Worm (Caenorhabditis elegans) whole organism, mixed stage, embryonic: ENCODE measurements around the gene ckb-4.
A peak's percentile ranks its signal among the peaks of the same experiment; 100 is the strongest.

ENCODE experiments used
- bed-3 ChIP-seq: fragments of 200-800 bp; sonication (Bioruptor generic); optimal IDR thresholded peaks from 3 replicates; lab custom pipeline; 2018; ENCODE audit warnings: mild to moderate bottlenecking, missing genetic modification characterization, moderate library complexity, missing compliant biosample characterization
- blmp-1 ChIP-seq: fragments of 150-350 bp; optimal IDR thresholded peaks from 2 replicates; lab custom pipeline; 2014; ENCODE audit warnings: missing biosample characterization, missing genetic modification characterization
- ceh-39 ChIP-seq: fragments of 150-350 bp; optimal IDR thresholded peaks from 2 replicates; lab custom pipeline; 2014; ENCODE audit warnings: missing biosample characterization, missing genetic modification characterization
- ceh-43 ChIP-seq: fragments of 200-800 bp; sonication (Bioruptor generic); optimal IDR thresholded peaks from 2 replicates; lab custom pipeline; 2018; ENCODE audit warnings: mild to moderate bottlenecking, missing genetic modification characterization, moderate library complexity, missing compliant biosample characterization
- ceh-83 ChIP-seq: fragments of 200-800 bp; sonication (Bioruptor generic); optimal IDR thresholded peaks from 2 replicates; lab custom pipeline; 2018; ENCODE audit warnings: mild to moderate bottlenecking, missing genetic modification characterization, missing compliant biosample characterization
- ces-1 ChIP-seq: fragments of 150-350 bp; optimal IDR thresholded peaks from 2 replicates; lab custom pipeline; 2014; ENCODE audit warnings: missing biosample characterization, missing genetic modification reagents, missing genetic modification characterization
- cnd-1 ChIP-seq: fragments of 200-800 bp; sonication (Bioruptor generic); optimal IDR thresholded peaks from 2 replicates; lab custom pipeline; 2018; ENCODE audit warnings: mild to moderate bottlenecking, missing genetic modification characterization, missing compliant biosample characterization
- elt-1 ChIP-seq: sonication (generic microtip); optimal IDR thresholded peaks from 2 replicates; lab custom pipeline; 2017; ENCODE audit warnings: missing genetic modification characterization, mild to moderate bottlenecking, missing compliant biosample characterization, antibody characterized with exemption, moderate library complexity, borderline replicate concordance; ENCODE audit not compliant: insufficient read depth
- elt-3 ChIP-seq: fragments of 150-350 bp; optimal IDR thresholded peaks from 2 replicates; lab custom pipeline; 2014; ENCODE audit warnings: missing biosample characterization, missing genetic modification characterization
- flh-1 ChIP-seq: fragments of 200-800 bp; sonication (Bioruptor generic); optimal IDR thresholded peaks from 2 replicates; lab custom pipeline; 2018; ENCODE audit warnings: mild to moderate bottlenecking, missing genetic modification characterization, moderate library complexity, missing compliant biosample characterization
- ham-2 ChIP-seq: fragments of 200-800 bp; sonication (Bioruptor generic); optimal IDR thresholded peaks from 2 replicates; lab custom pipeline; 2018; ENCODE audit warnings: mild to moderate bottlenecking, missing genetic modification characterization, missing compliant biosample characterization
- hlh-1 ChIP-seq: fragments of 150-350 bp; optimal IDR thresholded peaks from 2 replicates; lab custom pipeline; 2014; ENCODE audit warnings: missing biosample characterization, missing genetic modification reagents, missing genetic modification characterization
- lin-13 ChIP-seq: fragments of 150-350 bp; optimal IDR thresholded peaks from 2 replicates; lab custom pipeline; 2014; ENCODE audit warnings: missing biosample characterization, missing genetic modification characterization
- lin-32 ChIP-seq: fragments of 200-800 bp; sonication (Bioruptor generic); optimal IDR thresholded peaks from 2 replicates; lab custom pipeline; 2018; ENCODE audit warnings: mild to moderate bottlenecking, missing genetic modification characterization, missing compliant biosample characterization
- lsy-2 ChIP-seq: fragments of 150-350 bp; optimal IDR thresholded peaks from 2 replicates; lab custom pipeline; 2014; ENCODE audit warnings: missing biosample characterization, missing genetic modification characterization
- mab-5 ChIP-seq: fragments of 150-350 bp; optimal IDR thresholded peaks from 2 replicates; lab custom pipeline; 2014; ENCODE audit warnings: missing biosample characterization, missing genetic modification characterization
- mep-1 ChIP-seq: fragments of 150-350 bp; optimal IDR thresholded peaks from 2 replicates; lab custom pipeline; 2017; ENCODE audit warnings: missing biosample characterization, missing genetic modification reagents, missing genetic modification characterization, inconsistent platforms
- mls-2 ChIP-seq: sonication (generic microtip); optimal IDR thresholded peaks from 2 replicates; lab custom pipeline; 2016; ENCODE audit warnings: mild to moderate bottlenecking, missing genetic modification characterization, moderate library complexity, missing compliant biosample characterization
- nhr-12 ChIP-seq: fragments of 150-350 bp; optimal IDR thresholded peaks from 2 replicates; lab custom pipeline; 2014; ENCODE audit warnings: missing biosample characterization, missing genetic modification characterization
- nhr-2 ChIP-seq: fragments of 150-350 bp; optimal IDR thresholded peaks from 2 replicates; lab custom pipeline; 2014; ENCODE audit warnings: missing biosample characterization, missing genetic modification characterization
- nhr-237 ChIP-seq: fragments of 150-350 bp; optimal IDR thresholded peaks from 2 replicates; lab custom pipeline; 2014; ENCODE audit warnings: missing biosample characterization, missing genetic modification characterization
- nhr-28 ChIP-seq: fragments of 150-350 bp; optimal IDR thresholded peaks from 2 replicates; lab custom pipeline; 2014; ENCODE audit warnings: missing biosample characterization, missing genetic modification characterization
- nhr-76 ChIP-seq: sonication (generic microtip); optimal IDR thresholded peaks from 2 replicates; lab custom pipeline; 2017; ENCODE audit warnings: missing biosample characterization, missing genetic modification characterization
- pha-4 ChIP-seq: fragments of 150-350 bp; optimal IDR thresholded peaks from 2 replicates; lab custom pipeline; 2018; ENCODE audit warnings: missing biosample characterization, missing genetic modification reagents, missing genetic modification characterization
- sem-2 ChIP-seq: fragments of 200-800 bp; sonication (Bioruptor generic); optimal IDR thresholded peaks from 2 replicates; lab custom pipeline; 2018; ENCODE audit warnings: mild to moderate bottlenecking, missing genetic modification characterization, missing compliant biosample characterization
- snpc-4 ChIP-seq: fragments of 150-350 bp; optimal IDR thresholded peaks from 2 replicates; lab custom pipeline; 2014; ENCODE audit warnings: missing biosample characterization, missing genetic modification characterization
- sptf-1 ChIP-seq: sonication (generic microtip); optimal IDR thresholded peaks from 2 replicates; lab custom pipeline; 2017; ENCODE audit warnings: mild to moderate bottlenecking, missing genetic modification characterization, moderate library complexity, missing compliant biosample characterization
- tbx-8 ChIP-seq: fragments of 200-800 bp; sonication (Bioruptor generic); optimal IDR thresholded peaks from 2 replicates; lab custom pipeline; 2018; ENCODE audit warnings: mild to moderate bottlenecking, missing genetic modification characterization, moderate library complexity, missing compliant biosample characterization
- unc-120 ChIP-seq: sonication (generic microtip); optimal IDR thresholded peaks from 2 replicates; lab custom pipeline; 2017; ENCODE audit warnings: missing genetic modification characterization, missing compliant biosample characterization; ENCODE audit not compliant: poor library complexity, severe bottlenecking
- unc-39 ChIP-seq: fragments of 150-350 bp; optimal IDR thresholded peaks from 2 replicates; lab custom pipeline; 2014; ENCODE audit warnings: missing biosample characterization, missing genetic modification characterization
- unc-62 ChIP-seq: fragments of 150-350 bp; optimal IDR thresholded peaks from 2 replicates; lab custom pipeline; 2014; ENCODE audit warnings: missing biosample characterization, missing genetic modification reagents, missing genetic modification characterization
- zip-8 ChIP-seq: fragments of 150-350 bp; optimal IDR thresholded peaks from 2 replicates; lab custom pipeline; 2014; ENCODE audit warnings: missing biosample characterization, missing genetic modification characterization
- ztf-11 ChIP-seq: fragments of 150-350 bp; optimal IDR thresholded peaks from 2 replicates; lab custom pipeline; 2014; ENCODE audit warnings: missing biosample characterization, missing genetic modification characterization

The ckb-4 gene

DNA sequence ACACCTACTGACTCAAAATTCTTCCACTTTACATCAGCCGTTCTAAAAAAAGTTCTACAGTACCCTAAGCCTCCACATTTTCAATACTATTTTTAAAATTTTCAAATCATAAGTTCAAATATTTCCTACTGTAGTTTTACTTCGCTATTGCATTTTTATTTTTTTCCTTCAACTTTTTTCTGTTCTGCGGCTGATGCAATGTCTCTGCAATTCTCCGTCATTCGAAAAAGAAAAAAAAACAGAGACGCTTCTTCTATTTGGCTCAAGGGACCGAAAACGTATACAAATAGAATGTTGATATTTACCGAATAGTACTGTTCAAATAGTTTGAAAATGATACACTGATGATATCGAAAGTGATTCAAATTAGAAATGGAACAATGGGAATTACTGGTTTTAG lies 29.1 kb upstream of the ckb-4 start:
- no peak for TF ChIP-seq ztf-11 (tag; lab: Kevin White, UChicago)
- no peak for TF ChIP-seq pha-4 (tag; lab: Kevin White, UChicago)
- no peak for TF ChIP-seq cnd-1 (tag; lab: Kevin White, UChicago)
- TF ChIP-seq mep-1 = no peak
- TF ChIP-seq mls-2 = no peak
- TF ChIP-seq lsy-2 (tag; lab: Kevin White, UChicago) = no peak
- no peak for TF ChIP-seq ces-1 (GFP tag; lab: Kevin White, UChicago)
- no peak for TF ChIP-seq sem-2 (GFP tag; lab: Kevin White, UChicago)

DNA sequence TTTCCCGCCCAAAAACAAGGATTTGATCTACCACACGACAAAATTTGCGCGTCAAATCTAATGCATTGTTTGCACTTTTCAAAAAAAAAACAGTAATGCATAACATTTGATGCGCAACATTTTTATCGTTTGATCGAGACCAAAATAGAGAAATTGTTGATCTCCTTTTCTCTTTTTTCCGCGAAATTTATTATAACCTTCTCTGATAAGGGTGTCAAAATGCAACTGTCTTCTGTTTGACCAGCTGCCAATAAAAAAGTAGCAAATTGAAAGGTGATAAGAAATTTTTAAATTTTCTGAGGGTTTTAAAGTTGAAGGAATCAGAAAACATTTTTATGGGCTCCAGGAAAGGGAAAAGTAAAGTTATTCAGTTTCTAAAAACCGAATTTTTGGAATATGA lies 27.8 kb upstream of the ckb-4 start:
- TF ChIP-seq flh-1 (no peak), hlh-1 (tag; lab: Kevin White, UChicago) (no peak), elt-3 (tag; lab: Kevin White, UChicago) (no peak), zip-8 (tag; lab: Kevin White, UChicago) (no peak), unc-62 (GFP tag; lab: Kevin White, UChicago) (no peak), lin-13 (tag; lab: Kevin White, UChicago) (no peak), sptf-1 (tag; lab: Kevin White, UChicago) (no peak), ceh-43 (GFP tag; lab: Kevin White, UChicago) (no peak), mep-1 (no peak), nhr-237 (tag; lab: Kevin White, UChicago) (no peak), bed-3 (no peak), pha-4 (tag; lab: Kevin White, UChicago) (no peak), lin-32 (GFP tag; lab: Kevin White, UChicago) (no peak), lsy-2 (tag; lab: Kevin White, UChicago) (no peak), blmp-1 (tag; lab: Kevin White, UChicago) (no peak), ces-1 (GFP tag; lab: Kevin White, UChicago) (no peak)

ce11 chrV:2135323-2135722 lies 26.1 kb upstream of the ckb-4 start:
- peak; percentile 34 for TF ChIP-seq unc-120 (tag; lab: Kevin White, UChicago)
- TF ChIP-seq mab-5 = no peak
- peak; percentile 8 for TF ChIP-seq sptf-1 (tag; lab: Kevin White, UChicago)

DNA sequence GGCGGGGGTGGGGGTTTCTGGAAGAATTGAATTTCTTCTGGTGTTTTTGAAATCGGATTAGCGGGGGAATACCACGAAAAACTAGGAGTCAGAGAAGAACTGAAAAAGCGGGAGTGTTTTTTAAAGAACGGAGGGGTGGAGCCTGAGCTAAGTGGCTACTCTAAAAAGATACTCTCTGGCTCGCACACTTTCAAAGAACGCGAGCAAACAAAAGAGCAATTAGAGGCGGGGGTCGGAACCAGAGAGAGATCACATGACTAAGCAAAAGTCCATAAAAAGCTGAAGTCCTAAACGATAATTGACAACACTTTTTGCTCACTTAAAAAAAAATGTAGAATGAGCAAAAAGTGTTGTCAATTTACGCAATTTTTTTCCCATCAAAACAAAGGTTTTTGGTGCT lies 25.1 kb upstream of the ckb-4 start:
- TF ChIP-seq tbx-8 (no peak), ztf-11 (tag; lab: Kevin White, UChicago) (no peak), snpc-4 (no peak), bed-3 (no peak), ham-2 (GFP tag; lab: Kevin White, UChicago) (no peak), nhr-28 (tag; lab: Kevin White, UChicago) (no peak), unc-39 (tag; lab: Kevin White, UChicago) (no peak), nhr-76 (tag; lab: Kevin White, UChicago) (no peak), unc-62 (GFP tag; lab: Kevin White, UChicago) (no peak), lin-32 (GFP tag; lab: Kevin White, UChicago) (no peak), ces-1 (GFP tag; lab: Kevin White, UChicago) (no peak), ceh-39 (tag; lab: Kevin White, UChicago) (no peak), cnd-1 (tag; lab: Kevin White, UChicago) (no peak), blmp-1 (tag; lab: Kevin White, UChicago) (no peak), nhr-12 (tag; lab: Kevin White, UChicago) (no peak)
- TF ChIP-seq, all 35 proteins: peak for 0

ce11 chrV:2133512-2133911 lies 24.3 kb upstream of the ckb-4 start:
- no peak for TF ChIP-seq ztf-11 (tag; lab: Kevin White, UChicago)
- TF ChIP-seq ces-1 (GFP tag; lab: Kevin White, UChicago) = peak; percentile 4
- TF ChIP-seq nhr-237 (tag; lab: Kevin White, UChicago) = peak; percentile 20
- TF ChIP-seq mep-1 = peak; percentile 4
- no peak for TF ChIP-seq blmp-1 (tag; lab: Kevin White, UChicago)
- no peak for TF ChIP-seq ceh-83 (GFP tag; lab: Kevin White, UChicago)
- TF ChIP-seq, all 35 proteins: peak for 3

DNA sequence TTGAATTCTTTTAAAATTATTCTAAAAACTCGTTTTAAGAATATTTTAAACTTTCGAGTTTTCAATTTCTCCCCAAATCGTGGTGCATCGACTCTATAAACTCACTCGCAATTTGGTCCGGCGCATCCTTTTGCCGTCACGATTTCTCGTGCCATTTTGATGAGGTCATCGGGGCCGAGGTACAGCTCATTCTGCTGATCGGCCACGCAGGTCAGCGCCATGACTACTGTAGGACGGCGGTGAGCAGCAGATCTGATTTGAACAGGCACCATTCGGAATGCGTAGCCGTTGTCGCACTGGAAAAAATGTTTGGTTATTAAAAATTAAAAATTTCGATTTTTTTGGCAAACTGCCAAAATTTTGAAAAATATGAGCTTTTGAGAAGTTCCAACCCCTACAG lies 23.4 kb upstream of the ckb-4 start:
- TF ChIP-seq lin-13 (tag; lab: Kevin White, UChicago) (no peak), nhr-28 (tag; lab: Kevin White, UChicago) (no peak), ceh-43 (GFP tag; lab: Kevin White, UChicago) (no peak), elt-1 (tag; lab: Kevin White, UChicago) (no peak), nhr-2 (tag; lab: Kevin White, UChicago) (no peak), bed-3 (no peak), unc-120 (tag; lab: Kevin White, UChicago) (no peak)
- TF ChIP-seq, all 35 proteins: peak for 0
